Worm (Caenorhabditis elegans) whole organism, L1 larva: Measurements from ENCODE around the gene T16A1.2.

Experiments used
- elt-2 ChIP-seq: sonication (generic microtip); optimal IDR thresholded peaks from 2 replicates; lab custom pipeline; 2016; ENCODE audit warnings: missing genetic modification characterization, mild to moderate bottlenecking, inconsistent platforms, missing compliant biosample characterization, missing genetic modification reagents
- zag-1 ChIP-seq: fragments of 150-350 bp; optimal IDR thresholded peaks from 2 replicates; lab custom pipeline; 2014; ENCODE audit warnings: missing biosample characterization, missing genetic modification characterization

DNA sequence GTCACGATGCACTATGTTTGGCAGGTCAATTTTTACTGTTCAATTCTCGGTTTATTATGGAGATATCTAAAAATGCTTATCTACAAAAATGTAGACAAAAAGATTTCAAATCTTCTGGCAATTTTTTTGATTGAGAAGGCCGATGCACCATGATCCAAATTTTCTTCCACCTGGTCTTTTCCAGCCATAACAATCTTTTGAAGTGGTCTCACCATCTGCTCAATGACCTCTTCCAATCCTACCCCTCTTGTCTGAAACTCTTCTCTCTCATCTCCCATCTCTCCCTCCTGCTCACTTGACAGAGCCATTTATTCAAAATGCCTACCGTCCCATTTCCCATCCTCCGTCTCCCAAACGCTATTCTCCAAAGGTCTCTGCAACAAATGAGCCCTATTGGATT lies 44.0 kb upstream of the T16A1.2 start, which contains the start of gene fbxb-35:
- TF ChIP-seq zag-1 (tag; lab: Kevin White, UChicago) (no peak), elt-2 (tag; lab: Kevin White, UChicago) (no peak)
